Worm (Caenorhabditis elegans) whole organism, early embryonic: ENCODE results near the gene F01F1.2.

ENCODE experiments used
- ama-1 ChIP-seq: fragments of 150-350 bp; optimal IDR thresholded peaks from 2 replicates; lab custom pipeline; 2014
- hmbx-1 ChIP-seq: sonication (generic microtip); optimal IDR thresholded peaks from 2 replicates; lab custom pipeline; 2016; ENCODE audit warnings: mild to moderate bottlenecking, missing genetic modification characterization, missing compliant biosample characterization
- pes-1 ChIP-seq: fragments of 200-800 bp; sonication (Bioruptor generic); IDR thresholded peaks from 2 replicates; pipeline ENCODE4 v1.3.6; 2022; ENCODE audit warnings: missing genetic modification reagents, missing genetic modification characterization, missing compliant biosample characterization
- sea-1 ChIP-seq: fragments of 200-800 bp; sonication (Bioruptor generic); conservative IDR thresholded peaks from 2 replicates; pipeline ENCODE4 v1.3.6; 2022; ENCODE audit warnings: missing genetic modification characterization, missing compliant biosample characterization
- tbx-11 ChIP-seq: fragments of 200-800 bp; sonication (Bioruptor generic); IDR thresholded peaks from 2 replicates; pipeline ENCODE4 v1.3.6; 2022; ENCODE audit warnings: missing genetic modification characterization, missing compliant biosample characterization

DNA sequence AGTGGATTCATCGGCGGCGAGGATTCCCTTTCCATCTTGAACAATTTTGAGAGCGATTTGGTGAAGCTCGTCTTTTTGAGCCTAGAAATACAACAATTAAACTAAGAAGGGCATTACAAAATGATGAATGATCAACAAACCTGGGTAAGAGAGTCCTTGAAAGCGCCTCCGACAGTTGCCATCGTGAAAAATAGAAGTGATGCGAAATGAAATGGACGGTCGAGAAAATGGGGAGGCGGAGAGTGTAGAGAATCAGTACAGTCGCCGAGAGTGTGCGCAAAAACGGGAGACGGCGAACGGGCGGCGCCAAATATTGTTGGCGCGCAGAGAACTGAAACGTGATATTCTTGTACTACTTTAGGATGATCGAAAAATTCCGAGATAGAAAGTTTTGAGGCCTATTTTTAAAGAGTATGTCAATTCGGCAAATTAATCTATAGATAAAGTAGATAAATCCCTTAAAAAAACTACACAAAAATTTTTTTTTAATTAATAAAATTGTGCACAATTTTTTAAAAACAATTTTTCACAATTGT is 2.1 kb upstream of the F01F1.2 start, which contains the start of gene aldo-2:
- TF ChIP-seq tbx-11 (GFP tag; lab: Robert Waterston, UW), result no peak
- no peak for TF ChIP-seq ama-1 (lab: Kevin White, UChicago)
- TF ChIP-seq sea-1 (GFP tag; lab: Robert Waterston, UW), result no peak
- TF ChIP-seq hmbx-1 (tag; lab: Kevin White, UChicago), result no peak
- no peak for TF ChIP-seq pes-1 (GFP tag; lab: Robert Waterston, UW)
